Worm (Caenorhabditis elegans) whole organism, early embryonic: ENCODE measurements around the gene rpl-20.

ENCODE experiments used
- B0310.2 ChIP-seq: sonication (generic microtip); optimal IDR thresholded peaks from 2 replicates; lab custom pipeline; 2016; ENCODE audit warnings: mild to moderate bottlenecking, missing genetic modification characterization, missing compliant biosample characterization
- F13C5.2 ChIP-seq: sonication (generic microtip); optimal IDR thresholded peaks from 2 replicates; lab custom pipeline; 2017; ENCODE audit warnings: mild to moderate bottlenecking, missing genetic modification characterization, inconsistent platforms, missing compliant biosample characterization
- aly-1 ChIP-seq: sonication (generic microtip); optimal IDR thresholded peaks from 2 replicates; lab custom pipeline; 2016; ENCODE audit warnings: missing genetic modification characterization, missing compliant biosample characterization
- ama-1 ChIP-seq: fragments of 150-350 bp; optimal IDR thresholded peaks from 2 replicates; lab custom pipeline; 2014
- ceh-13 ChIP-seq: fragments of 200-800 bp; sonication (Bioruptor generic); optimal IDR thresholded peaks from 2 replicates; lab custom pipeline; 2018; ENCODE audit warnings: mild to moderate bottlenecking, missing genetic modification characterization, missing compliant biosample characterization
- ceh-36 ChIP-seq: sonication (generic microtip); optimal IDR thresholded peaks from 2 replicates; lab custom pipeline; 2016; ENCODE audit warnings: missing genetic modification characterization, inconsistent platforms, missing compliant biosample characterization
- ets-7 ChIP-seq: sonication (generic microtip); optimal IDR thresholded peaks from 2 replicates; lab custom pipeline; 2016; ENCODE audit warnings: missing genotype, missing genetic modification characterization, missing compliant biosample characterization
- flt-1 ChIP-seq: fragments of 200-800 bp; sonication (Bioruptor generic); IDR thresholded peaks from 2 replicates; pipeline ENCODE4 v1.3.6; 2022; ENCODE audit warnings: missing genetic modification characterization, missing compliant biosample characterization
- hmbx-1 ChIP-seq: sonication (generic microtip); optimal IDR thresholded peaks from 2 replicates; lab custom pipeline; 2016; ENCODE audit warnings: mild to moderate bottlenecking, missing genetic modification characterization, missing compliant biosample characterization
- hmg-4 ChIP-seq: fragments of 200-800 bp; sonication (Bioruptor generic); optimal IDR thresholded peaks from 2 replicates; lab custom pipeline; 2018; ENCODE audit warnings: mild to moderate bottlenecking, missing genetic modification characterization, missing compliant biosample characterization
- hnd-1 ChIP-seq: sonication (generic microtip); optimal IDR thresholded peaks from 2 replicates; lab custom pipeline; 2016; ENCODE audit warnings: missing genetic modification characterization, missing compliant biosample characterization
- pes-1 ChIP-seq: fragments of 200-800 bp; sonication (Bioruptor generic); IDR thresholded peaks from 2 replicates; pipeline ENCODE4 v1.3.6; 2022; ENCODE audit warnings: missing genetic modification reagents, missing genetic modification characterization, missing compliant biosample characterization
- scrt-1 ChIP-seq: fragments of 200-800 bp; sonication (Bioruptor generic); IDR thresholded peaks from 2 replicates; pipeline ENCODE4 v1.3.6; 2022; ENCODE audit warnings: missing genetic modification characterization, missing compliant biosample characterization
- sea-1 ChIP-seq: fragments of 200-800 bp; sonication (Bioruptor generic); conservative IDR thresholded peaks from 2 replicates; pipeline ENCODE4 v1.3.6; 2022; ENCODE audit warnings: missing genetic modification characterization, missing compliant biosample characterization
- tbx-11 ChIP-seq: fragments of 200-800 bp; sonication (Bioruptor generic); IDR thresholded peaks from 2 replicates; pipeline ENCODE4 v1.3.6; 2022; ENCODE audit warnings: missing genetic modification characterization, missing compliant biosample characterization
- tbx-37 ChIP-seq: fragments of 200-800 bp; sonication (Bioruptor generic); conservative IDR thresholded peaks from 2 replicates; pipeline ENCODE4 v1.3.6; 2022; ENCODE audit warnings: missing genetic modification reagents, missing genetic modification characterization, missing compliant biosample characterization
- tra-4 ChIP-seq: sonication (generic microtip); optimal IDR thresholded peaks from 2 replicates; lab custom pipeline; 2017; ENCODE audit warnings: missing genetic modification characterization, missing compliant biosample characterization

rpl-20 gene

ce11 chrIV:4703911-4704310, 45.7 kb downstream of the rpl-20 start, which contains the start of gene ogdh-1:
Gene ogdh-1 (minus strand): TSS chrIV:4704011.
- TF ChIP-seq tbx-37 (GFP tag; lab: Robert Waterston, UW) (no peak), hmg-4 (GFP tag; lab: Kevin White, UChicago) (no peak), scrt-1 (GFP tag; lab: Robert Waterston, UW) (no peak), B0310.2 (tag; lab: Kevin White, UChicago) (no peak), hnd-1 (tag; lab: Kevin White, UChicago) (no peak), ama-1 (lab: Kevin White, UChicago) (no peak), tra-4 (tag; lab: Kevin White, UChicago) (no peak), sea-1 (GFP tag; lab: Robert Waterston, UW) (no peak), aly-1 (no peak), ets-7 (tag; lab: Kevin White, UChicago) (no peak), ceh-13 (GFP tag; lab: Kevin White, UChicago) (no peak), hmbx-1 (tag; lab: Kevin White, UChicago) (no peak), flt-1 (GFP tag; lab: Robert Waterston, UW) (no peak), F13C5.2 (tag; lab: Kevin White, UChicago) (no peak), tbx-11 (GFP tag; lab: Robert Waterston, UW) (no peak), pes-1 (GFP tag; lab: Robert Waterston, UW) (no peak), ceh-36 (tag; lab: Kevin White, UChicago) (no peak)
